Worm (Caenorhabditis elegans) whole organism, late embryonic: ENCODE measurements around the gene srj-15.

Source experiments
- F13H6.1 ChIP-seq: sonication (generic microtip); optimal IDR thresholded peaks from 2 replicates; lab custom pipeline; 2016; ENCODE audit warnings: missing genetic modification characterization, missing compliant biosample characterization
- K09A11.1 ChIP-seq: sonication (generic microtip); optimal IDR thresholded peaks from 2 replicates; lab custom pipeline; 2017; ENCODE audit warnings: antibody characterized with exemption, mild to moderate bottlenecking, missing genetic modification characterization, missing compliant biosample characterization; ENCODE audit not compliant: insufficient read depth
- T23F11.4 ChIP-seq: fragments of 200-800 bp; sonication (Bioruptor generic); optimal IDR thresholded peaks from 2 replicates; lab custom pipeline; 2018; ENCODE audit warnings: mild to moderate bottlenecking, missing genetic modification characterization, missing compliant biosample characterization
- Y22D7AL.16 ChIP-seq: sonication (generic microtip); optimal IDR thresholded peaks from 2 replicates; lab custom pipeline; 2016; ENCODE audit warnings: missing genetic modification characterization, missing compliant biosample characterization
- ceh-18 ChIP-seq: sonication (generic microtip); optimal IDR thresholded peaks from 2 replicates; lab custom pipeline; 2016; ENCODE audit warnings: missing genetic modification characterization, missing compliant biosample characterization
- ceh-22 ChIP-seq: sonication (generic microtip); optimal IDR thresholded peaks from 2 replicates; lab custom pipeline; 2017; ENCODE audit warnings: missing biosample characterization, missing genetic modification characterization
- ceh-31 ChIP-seq: sonication (generic microtip); optimal IDR thresholded peaks from 2 replicates; lab custom pipeline; 2016; ENCODE audit warnings: missing genetic modification characterization, missing compliant biosample characterization
- ceh-48 ChIP-seq: sonication (generic microtip); optimal IDR thresholded peaks from 2 replicates; lab custom pipeline; 2016; ENCODE audit warnings: missing genetic modification characterization, inconsistent platforms, missing compliant biosample characterization
- dmd-4 ChIP-seq: sonication (generic microtip); optimal IDR thresholded peaks from 2 replicates; lab custom pipeline; 2016; ENCODE audit warnings: borderline replicate concordance, missing genetic modification characterization, missing compliant biosample characterization
- elt-2 ChIP-seq: sonication (generic microtip); optimal IDR thresholded peaks from 2 replicates; lab custom pipeline; 2016; ENCODE audit warnings: missing genetic modification reagents, missing genetic modification characterization, missing compliant biosample characterization
- fkh-10 ChIP-seq: fragments of 150-350 bp; optimal IDR thresholded peaks from 2 replicates; lab custom pipeline; 2014; ENCODE audit warnings: missing biosample characterization, missing genetic modification reagents, missing genetic modification characterization
- fkh-6 ChIP-seq: sonication (generic microtip); optimal IDR thresholded peaks from 2 replicates; lab custom pipeline; 2016; ENCODE audit warnings: missing genetic modification characterization, missing compliant biosample characterization
- hlh-13 ChIP-seq: fragments of 200-800 bp; sonication (Bioruptor generic); optimal IDR thresholded peaks from 2 replicates; lab custom pipeline; 2018; ENCODE audit warnings: mild to moderate bottlenecking, missing genetic modification characterization, missing compliant biosample characterization
- hlh-6 ChIP-seq: sonication (generic microtip); optimal IDR thresholded peaks from 2 replicates; lab custom pipeline; 2016; ENCODE audit warnings: missing genotype, missing genetic modification characterization, missing compliant biosample characterization
- lim-6 ChIP-seq: sonication (generic microtip); optimal IDR thresholded peaks from 2 replicates; lab custom pipeline; 2016; ENCODE audit warnings: missing genetic modification characterization, missing compliant biosample characterization
- lin-11 ChIP-seq: fragments of 200-800 bp; sonication (Bioruptor generic); optimal IDR thresholded peaks from 2 replicates; lab custom pipeline; 2018; ENCODE audit warnings: mild to moderate bottlenecking, missing genetic modification characterization, missing compliant biosample characterization
- madf-2 ChIP-seq: sonication (generic microtip); optimal IDR thresholded peaks from 2 replicates; lab custom pipeline; 2017; ENCODE audit warnings: missing genetic modification characterization, missing compliant biosample characterization
- nfya-1 ChIP-seq: sonication (generic microtip); optimal IDR thresholded peaks from 2 replicates; lab custom pipeline; 2017; ENCODE audit warnings: missing genetic modification characterization, mild to moderate bottlenecking, missing compliant biosample characterization, antibody characterized with exemption, moderate library complexity
- nhr-11 ChIP-seq: fragments of 150-350 bp; optimal IDR thresholded peaks from 2 replicates; lab custom pipeline; 2014; ENCODE audit warnings: missing biosample characterization, missing genetic modification characterization
- npax-4 ChIP-seq: sonication (generic microtip); optimal IDR thresholded peaks from 2 replicates; lab custom pipeline; 2016; ENCODE audit warnings: missing genetic modification characterization, missing compliant biosample characterization
- pha-4 ChIP-seq: fragments of 150-350 bp; optimal IDR thresholded peaks from 2 replicates; lab custom pipeline; 2018; ENCODE audit warnings: missing biosample characterization, missing genetic modification reagents, missing genetic modification characterization
- pqm-1 ChIP-seq: sonication (generic microtip); optimal IDR thresholded peaks from 2 replicates; lab custom pipeline; 2016; ENCODE audit warnings: missing genetic modification characterization, missing compliant biosample characterization
- ref-2 ChIP-seq: sonication (generic microtip); optimal IDR thresholded peaks from 2 replicates; lab custom pipeline; 2016; ENCODE audit warnings: missing genetic modification characterization, missing compliant biosample characterization
- sdc-2 ChIP-seq: sonication (generic microtip); optimal IDR thresholded peaks from 2 replicates; lab custom pipeline; 2016; ENCODE audit warnings: missing genotype, missing genetic modification characterization, missing compliant biosample characterization
- sox-4 ChIP-seq: sonication (generic microtip); optimal IDR thresholded peaks from 2 replicates; lab custom pipeline; 2017; ENCODE audit warnings: mild to moderate bottlenecking, missing genetic modification characterization, inconsistent platforms, missing compliant biosample characterization
- syd-9 ChIP-seq: sonication (generic microtip); optimal IDR thresholded peaks from 2 replicates; lab custom pipeline; 2016; ENCODE audit warnings: mild to moderate bottlenecking, missing genetic modification characterization, moderate library complexity, missing compliant biosample characterization
- tbx-7 ChIP-seq: sonication (generic microtip); optimal IDR thresholded peaks from 2 replicates; lab custom pipeline; 2016; ENCODE audit warnings: missing genotype, missing genetic modification characterization, missing compliant biosample characterization
- ttx-3 ChIP-seq: sonication (generic microtip); optimal IDR thresholded peaks from 2 replicates; lab custom pipeline; 2016; ENCODE audit warnings: missing genetic modification reagents, missing genetic modification characterization, missing compliant biosample characterization
- unc-3 ChIP-seq, 2 experiments: fragments of 200-800 bp in 1 of 2; sonication (Bioruptor generic) in 1 of 2; sonication (generic microtip) in 1 of 2; conservative IDR thresholded peaks in 1 of 2; optimal IDR thresholded peaks in 1 of 2; 2 replicates each; pipeline versions ENCODE4 v1.3.6 to Lab custom; 2016 to 2022; ENCODE audit warnings: missing compliant biosample characterization in 2 of 2, missing genetic modification characterization in 2 of 2, missing genetic modification reagents in 1 of 2
- unc-42 ChIP-seq: sonication (generic microtip); optimal IDR thresholded peaks from 2 replicates; lab custom pipeline; 2016; ENCODE audit warnings: missing genotype, missing genetic modification characterization, missing compliant biosample characterization
- unc-55 ChIP-seq: sonication (generic microtip); optimal IDR thresholded peaks from 2 replicates; lab custom pipeline; 2017; ENCODE audit warnings: missing biosample characterization, missing genetic modification reagents, missing genetic modification characterization
- ztf-16 ChIP-seq: sonication (generic microtip); optimal IDR thresholded peaks from 2 replicates; lab custom pipeline; 2017; ENCODE audit warnings: missing genetic modification characterization, missing compliant biosample characterization

Gene srj-15

ce11 chrV:1992515-1992968 lies 27.8 kb upstream of the srj-15 start, which contains the start of gene tnt-4:
Gene tnt-4, minus strand, starts transcription at chrV:1992918.
- no peak for TF ChIP-seq ztf-16 (tag; lab: Kevin White, UChicago)
- TF ChIP-seq ceh-22: peak; percentile 47

- TF ChIP-seq pqm-1 (tag; lab: Kevin White, UChicago) (no peak), npax-4 (no peak), unc-42 (tag; lab: Kevin White, UChicago) (no peak), fkh-6 (no peak), sox-4 (tag; lab: Kevin White, UChicago) (no peak), lin-11 (tag; lab: Kevin White, UChicago) (no peak), madf-2 (tag; lab: Kevin White, UChicago) (no peak), lim-6 (tag; lab: Kevin White, UChicago) (no peak), T23F11.4 (GFP tag; lab: Kevin White, UChicago) (no peak), fkh-10 (GFP tag; lab: Kevin White, UChicago) (no peak), F13H6.1 (tag; lab: Kevin White, UChicago) (no peak), ceh-22 (no peak), ceh-31 (no peak)
Measured at ce11 chrV:1991381-1991780, 26.7 kb upstream of the srj-15 start.

- no peak for TF ChIP-seq elt-2 (tag; lab: Kevin White, UChicago)
- TF ChIP-seq lin-11 (tag; lab: Kevin White, UChicago): no peak
- TF ChIP-seq ceh-18: no peak
- TF ChIP-seq nhr-11 (tag; lab: Kevin White, UChicago): no peak
- no peak for TF ChIP-seq dmd-4 (tag; lab: Kevin White, UChicago)
- no peak for TF ChIP-seq fkh-6
- TF ChIP-seq ceh-48 (tag; lab: Kevin White, UChicago): no peak
Measured at ce11 chrV:1989220-1989619, 24.5 kb upstream of the srj-15 start.

- no peak for TF ChIP-seq syd-9 (tag; lab: Kevin White, UChicago)
Measured at ce11 chrV:1986954-1987353, 22.2 kb upstream of the srj-15 start, which contains the start of gene T08B1.1. Gene T08B1.1, minus strand, starts transcription at chrV:1987045.

- TF ChIP-seq K09A11.1: no peak
- TF ChIP-seq ceh-22: no peak
- TF ChIP-seq lim-6 (tag; lab: Kevin White, UChicago): no peak
- no peak for TF ChIP-seq sox-4 (tag; lab: Kevin White, UChicago)
- no peak for TF ChIP-seq tbx-7 (tag; lab: Kevin White, UChicago)
- no peak for TF ChIP-seq syd-9 (tag; lab: Kevin White, UChicago)
- no peak for TF ChIP-seq ttx-3 (tag; lab: Kevin White, UChicago)
- no peak for TF ChIP-seq nfya-1
- no peak for TF ChIP-seq ref-2 (tag; lab: Kevin White, UChicago)
- no peak for TF ChIP-seq hlh-6 (tag; lab: Kevin White, UChicago)
- TF ChIP-seq Y22D7AL.16 (tag; lab: Kevin White, UChicago): no peak
- TF ChIP-seq pha-4 (tag; lab: Kevin White, UChicago): no peak
- TF ChIP-seq unc-3 (GFP tag; conservative IDR thresholded peaks at IDR 0.05; lab: Robert Waterston, UW): no peak
- no peak for TF ChIP-seq unc-3 (tag; optimal IDR thresholded peaks at IDR 0.05; lab: Kevin White, UChicago)
- TF ChIP-seq dmd-4 (tag; lab: Kevin White, UChicago): no peak
- no peak for TF ChIP-seq sdc-2 (tag; lab: Kevin White, UChicago)
- TF ChIP-seq unc-55 (GFP tag; lab: Kevin White, UChicago): no peak
- no peak for TF ChIP-seq hlh-13 (GFP tag; lab: Kevin White, UChicago)
Measured at ce11 chrV:1978968-1979367, 14.3 kb upstream of the srj-15 start, which contains the start of gene T08B1.4. Gene T08B1.4, plus strand, starts transcription at chrV:1979268.
